Worm (Caenorhabditis elegans) whole organism, mixed stage, embryonic: ENCODE results near the gene chd-3.

Experiments
- M03D4.4 ChIP-seq: sonication (generic microtip); optimal IDR thresholded peaks from 2 replicates; lab custom pipeline; 2017; ENCODE audit warnings: mild to moderate bottlenecking, missing genetic modification characterization, missing compliant biosample characterization
- bed-3 ChIP-seq: fragments of 200-800 bp; sonication (Bioruptor generic); optimal IDR thresholded peaks from 3 replicates; lab custom pipeline; 2018; ENCODE audit warnings: mild to moderate bottlenecking, missing genetic modification characterization, moderate library complexity, missing compliant biosample characterization
- blmp-1 ChIP-seq: fragments of 150-350 bp; optimal IDR thresholded peaks from 2 replicates; lab custom pipeline; 2014; ENCODE audit warnings: missing biosample characterization, missing genetic modification characterization
- ceh-39 ChIP-seq: fragments of 150-350 bp; optimal IDR thresholded peaks from 2 replicates; lab custom pipeline; 2014; ENCODE audit warnings: missing biosample characterization, missing genetic modification characterization
- ceh-43 ChIP-seq: fragments of 200-800 bp; sonication (Bioruptor generic); optimal IDR thresholded peaks from 2 replicates; lab custom pipeline; 2018; ENCODE audit warnings: mild to moderate bottlenecking, missing genetic modification characterization, moderate library complexity, missing compliant biosample characterization
- ceh-83 ChIP-seq: fragments of 200-800 bp; sonication (Bioruptor generic); optimal IDR thresholded peaks from 2 replicates; lab custom pipeline; 2018; ENCODE audit warnings: mild to moderate bottlenecking, missing genetic modification characterization, missing compliant biosample characterization
- cnd-1 ChIP-seq: fragments of 200-800 bp; sonication (Bioruptor generic); optimal IDR thresholded peaks from 2 replicates; lab custom pipeline; 2018; ENCODE audit warnings: mild to moderate bottlenecking, missing genetic modification characterization, missing compliant biosample characterization
- drap-1 ChIP-seq: fragments of 200-800 bp; sonication (Bioruptor generic); optimal IDR thresholded peaks from 3 replicates; lab custom pipeline; 2018; ENCODE audit warnings: mild to moderate bottlenecking, missing genetic modification characterization, missing compliant biosample characterization
- elt-1 ChIP-seq: sonication (generic microtip); optimal IDR thresholded peaks from 2 replicates; lab custom pipeline; 2017; ENCODE audit warnings: missing genetic modification characterization, mild to moderate bottlenecking, missing compliant biosample characterization, antibody characterized with exemption, moderate library complexity, borderline replicate concordance; ENCODE audit not compliant: insufficient read depth
- elt-3 ChIP-seq: fragments of 150-350 bp; optimal IDR thresholded peaks from 2 replicates; lab custom pipeline; 2014; ENCODE audit warnings: missing biosample characterization, missing genetic modification characterization
- flh-1 ChIP-seq: fragments of 200-800 bp; sonication (Bioruptor generic); optimal IDR thresholded peaks from 2 replicates; lab custom pipeline; 2018; ENCODE audit warnings: mild to moderate bottlenecking, missing genetic modification characterization, moderate library complexity, missing compliant biosample characterization
- ham-2 ChIP-seq: fragments of 200-800 bp; sonication (Bioruptor generic); optimal IDR thresholded peaks from 2 replicates; lab custom pipeline; 2018; ENCODE audit warnings: mild to moderate bottlenecking, missing genetic modification characterization, missing compliant biosample characterization
- hlh-1 ChIP-seq: fragments of 150-350 bp; optimal IDR thresholded peaks from 2 replicates; lab custom pipeline; 2014; ENCODE audit warnings: missing biosample characterization, missing genetic modification reagents, missing genetic modification characterization
- lin-13 ChIP-seq: fragments of 150-350 bp; optimal IDR thresholded peaks from 2 replicates; lab custom pipeline; 2014; ENCODE audit warnings: missing biosample characterization, missing genetic modification characterization
- lin-32 ChIP-seq: fragments of 200-800 bp; sonication (Bioruptor generic); optimal IDR thresholded peaks from 2 replicates; lab custom pipeline; 2018; ENCODE audit warnings: mild to moderate bottlenecking, missing genetic modification characterization, missing compliant biosample characterization
- lsy-2 ChIP-seq: fragments of 150-350 bp; optimal IDR thresholded peaks from 2 replicates; lab custom pipeline; 2014; ENCODE audit warnings: missing biosample characterization, missing genetic modification characterization
- mab-5 ChIP-seq: fragments of 150-350 bp; optimal IDR thresholded peaks from 2 replicates; lab custom pipeline; 2014; ENCODE audit warnings: missing biosample characterization, missing genetic modification characterization
- mep-1 ChIP-seq: fragments of 150-350 bp; optimal IDR thresholded peaks from 2 replicates; lab custom pipeline; 2017; ENCODE audit warnings: missing biosample characterization, missing genetic modification reagents, missing genetic modification characterization, inconsistent platforms
- mls-2 ChIP-seq: sonication (generic microtip); optimal IDR thresholded peaks from 2 replicates; lab custom pipeline; 2016; ENCODE audit warnings: mild to moderate bottlenecking, missing genetic modification characterization, moderate library complexity, missing compliant biosample characterization
- nhr-12 ChIP-seq: fragments of 150-350 bp; optimal IDR thresholded peaks from 2 replicates; lab custom pipeline; 2014; ENCODE audit warnings: missing biosample characterization, missing genetic modification characterization
- nhr-2 ChIP-seq: fragments of 150-350 bp; optimal IDR thresholded peaks from 2 replicates; lab custom pipeline; 2014; ENCODE audit warnings: missing biosample characterization, missing genetic modification characterization
- nhr-237 ChIP-seq: fragments of 150-350 bp; optimal IDR thresholded peaks from 2 replicates; lab custom pipeline; 2014; ENCODE audit warnings: missing biosample characterization, missing genetic modification characterization
- nhr-28 ChIP-seq: fragments of 150-350 bp; optimal IDR thresholded peaks from 2 replicates; lab custom pipeline; 2014; ENCODE audit warnings: missing biosample characterization, missing genetic modification characterization
- nhr-76 ChIP-seq: sonication (generic microtip); optimal IDR thresholded peaks from 2 replicates; lab custom pipeline; 2017; ENCODE audit warnings: missing biosample characterization, missing genetic modification characterization
- pha-4 ChIP-seq: fragments of 150-350 bp; optimal IDR thresholded peaks from 2 replicates; lab custom pipeline; 2018; ENCODE audit warnings: missing biosample characterization, missing genetic modification reagents, missing genetic modification characterization
- sem-2 ChIP-seq: fragments of 200-800 bp; sonication (Bioruptor generic); optimal IDR thresholded peaks from 2 replicates; lab custom pipeline; 2018; ENCODE audit warnings: mild to moderate bottlenecking, missing genetic modification characterization, missing compliant biosample characterization
- snpc-4 ChIP-seq: fragments of 150-350 bp; optimal IDR thresholded peaks from 2 replicates; lab custom pipeline; 2014; ENCODE audit warnings: missing biosample characterization, missing genetic modification characterization
- sptf-1 ChIP-seq: sonication (generic microtip); optimal IDR thresholded peaks from 2 replicates; lab custom pipeline; 2017; ENCODE audit warnings: mild to moderate bottlenecking, missing genetic modification characterization, moderate library complexity, missing compliant biosample characterization
- tbx-8 ChIP-seq: fragments of 200-800 bp; sonication (Bioruptor generic); optimal IDR thresholded peaks from 2 replicates; lab custom pipeline; 2018; ENCODE audit warnings: mild to moderate bottlenecking, missing genetic modification characterization, moderate library complexity, missing compliant biosample characterization
- unc-120 ChIP-seq: sonication (generic microtip); optimal IDR thresholded peaks from 2 replicates; lab custom pipeline; 2017; ENCODE audit warnings: missing genetic modification characterization, missing compliant biosample characterization; ENCODE audit not compliant: poor library complexity, severe bottlenecking
- unc-62 ChIP-seq: fragments of 150-350 bp; optimal IDR thresholded peaks from 2 replicates; lab custom pipeline; 2014; ENCODE audit warnings: missing biosample characterization, missing genetic modification reagents, missing genetic modification characterization
- ztf-11 ChIP-seq: fragments of 150-350 bp; optimal IDR thresholded peaks from 2 replicates; lab custom pipeline; 2014; ENCODE audit warnings: missing biosample characterization, missing genetic modification characterization

Gene chd-3

ce11 chrX:12853079-12853478, 678 bp upstream of the chd-3 start:
- TF ChIP-seq sem-2 (no peak), flh-1 (GFP tag; lab: Kevin White, UChicago) (no peak), nhr-2 (tag; lab: Kevin White, UChicago) (no peak), drap-1 (GFP tag; lab: Kevin White, UChicago) (no peak), ham-2 (GFP tag; lab: Kevin White, UChicago) (no peak), ztf-11 (tag; lab: Kevin White, UChicago) (no peak), mls-2 (tag; lab: Kevin White, UChicago) (no peak), blmp-1 (tag; lab: Kevin White, UChicago) (no peak)

- TF ChIP-seq unc-62 (GFP tag; lab: Kevin White, UChicago) (no peak), lin-13 (tag; lab: Kevin White, UChicago) (no peak), hlh-1 (tag; lab: Kevin White, UChicago) (no peak), elt-1 (no peak), unc-120 (tag; lab: Kevin White, UChicago) (no peak), ceh-83 (no peak), mls-2 (tag; lab: Kevin White, UChicago) (no peak), nhr-76 (no peak), blmp-1 (tag; lab: Kevin White, UChicago) (no peak), mep-1 (tag; lab: Kevin White, UChicago) (no peak), ceh-43 (no peak), sem-2 (no peak), lin-32 (no peak), elt-3 (no peak), tbx-8 (GFP tag; lab: Kevin White, UChicago) (no peak), sptf-1 (no peak), drap-1 (GFP tag; lab: Kevin White, UChicago) (no peak)
Measured at ce11 chrX:12846043-12846442, 6.4 kb downstream of the chd-3 start, which contains the start of gene C52G5.3. Gene C52G5.3 (minus strand): TSS chrX:12846143.

- TF ChIP-seq mls-2 (tag; lab: Kevin White, UChicago): no peak
- TF ChIP-seq unc-120 (tag; lab: Kevin White, UChicago): no peak
- TF ChIP-seq ceh-83: no peak
- no peak for TF ChIP-seq nhr-12 (tag; lab: Kevin White, UChicago)
- no peak for TF ChIP-seq mep-1 (tag; lab: Kevin White, UChicago)
Measured at ce11 chrX:12844170-12844569, 8.2 kb downstream of the chd-3 start.

ce11 chrX:12843530-12843929, 8.9 kb downstream of the chd-3 start:
- no peak for TF ChIP-seq blmp-1 (tag; lab: Kevin White, UChicago)
- no peak for TF ChIP-seq nhr-28
- no peak for TF ChIP-seq mab-5 (tag; lab: Kevin White, UChicago)
- TF ChIP-seq sptf-1: peak; percentile 39
- TF ChIP-seq nhr-76: no peak
- TF ChIP-seq lin-32: peak; percentile 17
- peak; percentile 66 for TF ChIP-seq drap-1 (GFP tag; lab: Kevin White, UChicago)
- no peak for TF ChIP-seq nhr-2 (tag; lab: Kevin White, UChicago)
- TF ChIP-seq mls-2 (tag; lab: Kevin White, UChicago): peak; percentile 49
- TF ChIP-seq flh-1 (GFP tag; lab: Kevin White, UChicago): peak; percentile 22
- TF ChIP-seq pha-4 (tag; lab: Kevin White, UChicago): no peak
- TF ChIP-seq cnd-1 (tag; lab: Kevin White, UChicago): peak; percentile 66
- TF ChIP-seq ztf-11 (tag; lab: Kevin White, UChicago): no peak
- no peak for TF ChIP-seq nhr-237 (tag; lab: Kevin White, UChicago)
- no peak for TF ChIP-seq lsy-2 (tag; lab: Kevin White, UChicago)
- TF ChIP-seq mep-1 (tag; lab: Kevin White, UChicago): no peak
- no peak for TF ChIP-seq ham-2 (GFP tag; lab: Kevin White, UChicago)
- no peak for TF ChIP-seq hlh-1 (tag; lab: Kevin White, UChicago)
- no peak for TF ChIP-seq ceh-43
- TF ChIP-seq M03D4.4 (tag; lab: Kevin White, UChicago): peak; percentile 52
- TF ChIP-seq elt-1: no peak
- TF ChIP-seq ceh-83: peak; percentile 77
- no peak for TF ChIP-seq snpc-4
- no peak for TF ChIP-seq elt-3
- TF ChIP-seq unc-120 (tag; lab: Kevin White, UChicago): peak; percentile 33
- peak; percentile 20 for TF ChIP-seq bed-3
- no peak for TF ChIP-seq ceh-39 (tag; lab: Kevin White, UChicago)
- TF ChIP-seq, all 35 proteins: peak for 10
